Worm (Caenorhabditis elegans) whole organism, L3 larva: ENCODE data around the gene ZK105.3.

Experiments used
- ZK546.5 ChIP-seq: sonication (generic microtip); optimal IDR thresholded peaks from 2 replicates; lab custom pipeline; 2017; ENCODE audit warnings: missing biosample characterization, missing genetic modification characterization
- daf-12 ChIP-seq: fragments of 150-350 bp; optimal IDR thresholded peaks from 2 replicates; lab custom pipeline; 2014; ENCODE audit warnings: missing biosample characterization, missing genetic modification reagents, missing genetic modification characterization
- egl-27 ChIP-seq: sonication (generic microtip); optimal IDR thresholded peaks from 4 replicates; lab custom pipeline; 2017; ENCODE audit warnings: missing biosample characterization, missing genetic modification reagents, missing genetic modification characterization
- elt-1 ChIP-seq: fragments of 150-350 bp; optimal IDR thresholded peaks from 2 replicates; lab custom pipeline; 2014; ENCODE audit warnings: missing biosample characterization, missing genetic modification characterization
- nhr-237 ChIP-seq: fragments of 150-350 bp; optimal IDR thresholded peaks from 2 replicates; lab custom pipeline; 2014; ENCODE audit warnings: missing biosample characterization, missing genetic modification characterization
- pha-4 ChIP-seq: fragments of 150-350 bp; optimal IDR thresholded peaks from 2 replicates; lab custom pipeline; 2014; ENCODE audit warnings: missing biosample characterization, missing genetic modification reagents, missing genetic modification characterization
- unc-62 ChIP-seq: fragments of 150-350 bp; sonication (generic microtip); optimal IDR thresholded peaks from 4 replicates; lab custom pipeline; 2014; ENCODE audit warnings: missing biosample characterization, missing genetic modification reagents, missing genetic modification characterization
- ztf-11 ChIP-seq: fragments of 150-350 bp; optimal IDR thresholded peaks from 2 replicates; lab custom pipeline; 2014; ENCODE audit warnings: missing biosample characterization, missing genetic modification characterization

DNA sequence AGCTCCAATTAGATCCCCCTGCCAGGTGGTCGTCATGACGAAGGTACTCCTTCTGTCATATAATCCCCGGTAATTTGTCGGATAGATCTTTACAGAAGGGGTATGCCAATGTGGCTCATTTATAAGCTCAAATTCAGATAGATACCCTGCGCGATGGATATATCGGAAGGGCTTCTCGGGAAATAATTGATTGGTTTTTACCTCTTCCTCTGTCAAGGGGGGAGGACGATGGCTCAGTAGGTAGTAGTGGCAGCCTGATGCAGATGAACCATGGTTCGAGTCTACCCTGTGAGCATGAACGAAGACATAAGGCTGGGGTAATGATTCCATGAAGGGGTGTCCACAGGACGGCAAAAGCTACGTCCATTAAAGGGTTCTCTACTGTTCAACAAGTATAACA is 49.8 kb upstream of the ZK105.3 start:
- TF ChIP-seq ztf-11 (tag; lab: Kevin White, UChicago) (no peak), nhr-237 (no peak), ZK546.5 (no peak), pha-4 (tag; lab: Kevin White, UChicago) (no peak), egl-27 (tag; lab: Kevin White, UChicago) (no peak), daf-12 (tag; lab: Kevin White, UChicago) (no peak), unc-62 (GFP tag; lab: Kevin White, UChicago) (no peak), elt-1 (tag; lab: Kevin White, UChicago) (no peak)
